Worm (Caenorhabditis elegans) whole organism, L4 larva: ENCODE data around the gene dlc-5.
A peak's percentile ranks its signal among the peaks of the same experiment; 100 is the strongest.

Experiments used
- F26F4.8 ChIP-seq: fragments of 200-800 bp; sonication (Bioruptor generic); conservative IDR thresholded peaks from 2 replicates; pipeline ENCODE4 v1.3.6; 2022; ENCODE audit warnings: missing genetic modification characterization, missing compliant biosample characterization
- F37D6.2 ChIP-seq: sonication (generic microtip); optimal IDR thresholded peaks from 2 replicates; lab custom pipeline; 2016; ENCODE audit warnings: mild to moderate bottlenecking, missing genetic modification characterization, missing compliant biosample characterization
- F44E2.7 ChIP-seq: fragments of 200-800 bp; sonication (Bioruptor generic); IDR thresholded peaks from 2 replicates; pipeline ENCODE4 v2.1.2; 2022; ENCODE audit warnings: missing genetic modification characterization, missing compliant biosample characterization
- R02D3.7 ChIP-seq: fragments of 150-350 bp; sonication (generic microtip); optimal IDR thresholded peaks from 3 replicates; lab custom pipeline; 2014; ENCODE audit warnings: missing biosample characterization, missing genetic modification characterization
- T20F7.1 ChIP-seq: fragments of 200-800 bp; sonication (Bioruptor generic); optimal IDR thresholded peaks from 2 replicates; lab custom pipeline; 2018; ENCODE audit warnings: mild to moderate bottlenecking, missing genetic modification characterization, missing compliant biosample characterization
- Y48G9A.11 ChIP-seq: fragments of 200-800 bp; sonication (Bioruptor generic); IDR thresholded peaks from 2 replicates; pipeline ENCODE4 v1.3.6; 2022; ENCODE audit warnings: missing genetic modification reagents, missing genetic modification characterization, missing compliant biosample characterization
- Y5F2A.4 ChIP-seq: fragments of 200-800 bp; sonication (Bioruptor generic); optimal IDR thresholded peaks from 2 replicates; lab custom pipeline; 2018; ENCODE audit warnings: mild to moderate bottlenecking, missing genetic modification characterization, missing compliant biosample characterization
- Y75B8A.6 ChIP-seq: fragments of 200-800 bp; sonication (Bioruptor generic); IDR thresholded peaks from 2 replicates; pipeline ENCODE4 v1.3.6; 2022; ENCODE audit warnings: missing genetic modification reagents, missing genetic modification characterization, missing compliant biosample characterization
- ZK337.2 ChIP-seq: fragments of 200-800 bp; sonication (Bioruptor generic); IDR thresholded peaks from 2 replicates; pipeline ENCODE4 v1.3.6; 2022; ENCODE audit warnings: missing genetic modification reagents, missing genetic modification characterization, missing compliant biosample characterization
- aha-1 ChIP-seq: fragments of 150-350 bp; peaks from one replicate; lab custom pipeline; 2014; ENCODE audit warnings: missing biosample characterization, missing genetic modification characterization
- arid-1 ChIP-seq: fragments of 200-800 bp; sonication (Bioruptor generic); conservative IDR thresholded peaks from 2 replicates; pipeline ENCODE4 v1.3.6; 2022; ENCODE audit warnings: missing genetic modification reagents, missing genetic modification characterization, missing compliant biosample characterization
- attf-4 ChIP-seq: sonication (generic microtip); optimal IDR thresholded peaks from 3 replicates; lab custom pipeline; 2017; ENCODE audit warnings: missing biosample characterization, missing genetic modification characterization
- ceh-28 ChIP-seq: fragments of 150-350 bp; optimal IDR thresholded peaks from 2 replicates; lab custom pipeline; 2014; ENCODE audit warnings: missing biosample characterization, missing genetic modification reagents, missing genetic modification characterization
- ceh-32 ChIP-seq: sonication (generic microtip); optimal IDR thresholded peaks from 2 replicates; lab custom pipeline; 2016; ENCODE audit warnings: mild to moderate bottlenecking, missing genetic modification characterization, missing compliant biosample characterization; ENCODE audit not compliant: poor library complexity
- ceh-44 ChIP-seq: fragments of 200-800 bp; sonication (Bioruptor generic); IDR thresholded peaks from 2 replicates; pipeline ENCODE4 v1.3.6; 2022; ENCODE audit warnings: missing genetic modification reagents, missing genetic modification characterization, missing compliant biosample characterization
- ceh-62 ChIP-seq: sonication (generic microtip); optimal IDR thresholded peaks from 2 replicates; lab custom pipeline; 2017; ENCODE audit warnings: missing biosample characterization, missing genetic modification characterization
- cey-2 ChIP-seq: sonication (generic microtip); optimal IDR thresholded peaks from 3 replicates; lab custom pipeline; 2017; ENCODE audit warnings: missing genetic modification characterization, mild to moderate bottlenecking, missing compliant biosample characterization, antibody characterized with exemption, borderline replicate concordance; ENCODE audit not compliant: insufficient read depth
- daf-12 ChIP-seq: fragments of 150-350 bp; optimal IDR thresholded peaks from 2 replicates; lab custom pipeline; 2014; ENCODE audit warnings: missing biosample characterization, missing genetic modification reagents, missing genetic modification characterization
- daf-16 ChIP-seq, 3 experiments: sonication (generic microtip); optimal IDR thresholded peaks; 2 replicates each; lab custom pipeline; 2016 to 2017; ENCODE audit warnings: missing genetic modification characterization in 3 of 3, missing genetic modification reagents in 3 of 3, mild to moderate bottlenecking in 2 of 3, missing compliant biosample characterization in 2 of 3, missing biosample characterization in 1 of 3, moderate library complexity in 1 of 3
- daf-8 ChIP-seq: fragments of 200-800 bp; sonication (Bioruptor generic); IDR thresholded peaks from 2 replicates; pipeline ENCODE4 v1.3.6; 2022; ENCODE audit warnings: missing genetic modification characterization, missing compliant biosample characterization
- dmd-9 ChIP-seq: fragments of 200-800 bp; sonication (Bioruptor generic); IDR thresholded peaks from 2 replicates; pipeline ENCODE4 v1.3.6; 2022; ENCODE audit warnings: missing genetic modification reagents, missing genetic modification characterization, missing compliant biosample characterization
- dpl-1 ChIP-seq: fragments of 150-350 bp; optimal IDR thresholded peaks from 2 replicates; lab custom pipeline; 2014; ENCODE audit warnings: missing biosample characterization, missing genetic modification reagents, missing genetic modification characterization
- dve-1 ChIP-seq: sonication (generic microtip); optimal IDR thresholded peaks from 2 replicates; lab custom pipeline; 2017; ENCODE audit warnings: antibody characterized with exemption, mild to moderate bottlenecking, missing genetic modification characterization, missing compliant biosample characterization; ENCODE audit not compliant: insufficient read depth
- egl-27 ChIP-seq: sonication (generic microtip); optimal IDR thresholded peaks from 3 replicates; lab custom pipeline; 2017; ENCODE audit warnings: missing biosample characterization, missing genetic modification reagents, missing genetic modification characterization
- fkh-10 ChIP-seq: fragments of 150-350 bp; optimal IDR thresholded peaks from 2 replicates; lab custom pipeline; 2014; ENCODE audit warnings: missing biosample characterization, missing genetic modification reagents, missing genetic modification characterization
- hmg-1.1 ChIP-seq: fragments of 200-800 bp; sonication (Bioruptor generic); IDR thresholded peaks from 2 replicates; pipeline ENCODE4 v1.3.6; 2022; ENCODE audit warnings: missing genetic modification reagents, missing genetic modification characterization, missing compliant biosample characterization
- lim-7 ChIP-seq: fragments of 200-800 bp; sonication (Bioruptor generic); IDR thresholded peaks from 2 replicates; pipeline ENCODE4 v1.3.6; 2022; ENCODE audit warnings: missing genetic modification characterization, missing compliant biosample characterization
- lin-1 ChIP-seq: fragments of 200-800 bp; sonication (Bioruptor generic); IDR thresholded peaks from 2 replicates; pipeline ENCODE4 v1.3.6; 2022; ENCODE audit warnings: missing genetic modification reagents, missing genetic modification characterization, missing compliant biosample characterization
- lin-38 ChIP-seq: fragments of 200-800 bp; sonication (Bioruptor generic); IDR thresholded peaks from 2 replicates; pipeline ENCODE4 v1.3.6; 2022; ENCODE audit warnings: missing genetic modification reagents, missing genetic modification characterization, missing compliant biosample characterization
- lin-39 ChIP-seq: fragments of 150-350 bp; optimal IDR thresholded peaks from 2 replicates; lab custom pipeline; 2014; ENCODE audit warnings: missing biosample characterization, missing genetic modification reagents, missing genetic modification characterization
- madf-5 ChIP-seq, 2 experiments: fragments of 200-800 bp; sonication (Bioruptor generic); IDR thresholded peaks; 2 replicates each; pipeline ENCODE4 v1.3.6; 2022; ENCODE audit warnings: missing compliant biosample characterization in 2 of 2, missing genetic modification characterization in 2 of 2
- mdl-1 ChIP-seq, 2 experiments: fragments of 150-350 bp in 1 of 2; sonication (generic microtip) in 1 of 2; optimal IDR thresholded peaks; 2 replicates each; lab custom pipeline; 2014 to 2017; ENCODE audit warnings: missing biosample characterization in 2 of 2, missing genetic modification characterization in 2 of 2
- mdt-29 ChIP-seq: fragments of 200-800 bp; sonication (Bioruptor generic); IDR thresholded peaks from 2 replicates; pipeline ENCODE4 v1.3.6; 2022; ENCODE audit warnings: missing genetic modification reagents, missing genetic modification characterization, missing compliant biosample characterization
- nhr-10 ChIP-seq: fragments of 150-350 bp; optimal IDR thresholded peaks from 2 replicates; lab custom pipeline; 2014; ENCODE audit warnings: missing biosample characterization, missing genetic modification characterization
- nhr-111 ChIP-seq: fragments of 200-800 bp; sonication (Bioruptor generic); optimal IDR thresholded peaks from 2 replicates; lab custom pipeline; 2018; ENCODE audit warnings: mild to moderate bottlenecking, missing genetic modification characterization, missing compliant biosample characterization
- nhr-42 ChIP-seq: fragments of 200-800 bp; sonication (Bioruptor generic); IDR thresholded peaks from 2 replicates; pipeline ENCODE4 v1.3.6; 2022; ENCODE audit warnings: missing genetic modification characterization, missing compliant biosample characterization
- nhr-48 ChIP-seq: sonication (generic microtip); optimal IDR thresholded peaks from 2 replicates; lab custom pipeline; 2016; ENCODE audit warnings: mild to moderate bottlenecking, missing genetic modification characterization, missing compliant biosample characterization
- pha-4 ChIP-seq, 2 experiments: fragments of 150-350 bp in 1 of 2; fragments of 200-800 bp in 1 of 2; sonication (Bioruptor generic) in 1 of 2; IDR thresholded peaks in 1 of 2; optimal IDR thresholded peaks in 1 of 2; 2 replicates each; pipeline versions ENCODE4 v1.3.6 to Lab custom; 2014 to 2022; ENCODE audit warnings: missing genetic modification characterization in 2 of 2, missing genetic modification reagents in 2 of 2, missing biosample characterization in 1 of 2, missing compliant biosample characterization in 1 of 2
- php-3 ChIP-seq: fragments of 200-800 bp; sonication (Bioruptor generic); IDR thresholded peaks from 2 replicates; pipeline ENCODE4 v1.3.6; 2022; ENCODE audit warnings: missing genetic modification reagents, missing genetic modification characterization, missing compliant biosample characterization
- rbr-2 ChIP-seq: sonication (generic microtip); optimal IDR thresholded peaks from 2 replicates; lab custom pipeline; 2016; ENCODE audit warnings: missing genotype, missing genetic modification characterization, missing compliant biosample characterization
- saeg-2 ChIP-seq: fragments of 200-800 bp; sonication (Bioruptor generic); IDR thresholded peaks from 2 replicates; pipeline ENCODE4 v1.3.6; 2022; ENCODE audit warnings: missing genetic modification reagents, missing genetic modification characterization, missing compliant biosample characterization
- skn-1 ChIP-seq: fragments of 150-350 bp; optimal IDR thresholded peaks from 2 replicates; lab custom pipeline; 2014; ENCODE audit warnings: missing biosample characterization, missing genetic modification characterization
- snpc-1.2 ChIP-seq: fragments of 200-800 bp; sonication (Bioruptor generic); IDR thresholded peaks from 2 replicates; pipeline ENCODE4 v1.3.6; 2022; ENCODE audit warnings: missing genetic modification reagents, missing genetic modification characterization, missing compliant biosample characterization
- spr-1 ChIP-seq: sonication (generic microtip); optimal IDR thresholded peaks from 2 replicates; lab custom pipeline; 2016; ENCODE audit warnings: mild to moderate bottlenecking, missing genetic modification characterization, missing compliant biosample characterization
- tag-97 ChIP-seq: fragments of 200-800 bp; sonication (Bioruptor generic); IDR thresholded peaks from 2 replicates; pipeline ENCODE4 v1.3.6; 2022; ENCODE audit warnings: missing genetic modification characterization, missing compliant biosample characterization
- unc-39 ChIP-seq: sonication (generic microtip); optimal IDR thresholded peaks from 2 replicates; lab custom pipeline; 2017; ENCODE audit warnings: missing biosample characterization, missing genetic modification characterization
- zip-11 ChIP-seq: fragments of 200-800 bp; sonication (Bioruptor generic); IDR thresholded peaks from 2 replicates; pipeline ENCODE4 v1.3.6; 2022; ENCODE audit warnings: missing genetic modification characterization, missing compliant biosample characterization

The dlc-5 gene

ce11 chrIV:6415149-6415548 is 22.9 kb upstream of the dlc-5 start, which contains the start of gene exos-2:
Gene exos-2 (plus strand): TSS chrIV:6415478.
- TF ChIP-seq T20F7.1 (GFP tag; lab: Kevin White, UChicago) (peak; percentile 98), fkh-10 (GFP tag; lab: Kevin White, UChicago) (peak; percentile 32), dpl-1 (GFP tag; lab: Kevin White, UChicago) (peak; percentile 96), F26F4.8 (no peak), R02D3.7 (tag; lab: Kevin White, UChicago) (peak; percentile 95), daf-12 (tag; lab: Kevin White, UChicago) (no peak), ceh-44 (GFP tag; lab: Robert Waterston, UW) (no peak), mdt-29 (GFP tag; lab: Robert Waterston, UW) (no peak), rbr-2 (no peak), unc-39 (tag; lab: Kevin White, UChicago) (no peak), attf-4 (tag; lab: Kevin White, UChicago) (no peak), cey-2 (tag; lab: Kevin White, UChicago) (no peak), mdl-1 (tag; optimal IDR thresholded peaks at IDR 0.05; lab: Kevin White, UChicago) (no peak), F44E2.7 (GFP tag; lab: Robert Waterston, UW) (no peak), lin-38 (GFP tag; lab: Robert Waterston, UW) (peak; percentile 46), pha-4 (GFP tag; IDR thresholded peaks at IDR 0.05; lab: Robert Waterston, UW) (no peak), pha-4 (tag; optimal IDR thresholded peaks at IDR 0.05; lab: Kevin White, UChicago) (peak; percentile 17), php-3 (GFP tag; lab: Robert Waterston, UW) (no peak), saeg-2 (GFP tag; lab: Robert Waterston, UW) (no peak), nhr-111 (GFP tag; lab: Kevin White, UChicago) (no peak), arid-1 (no peak), egl-27 (tag; lab: Kevin White, UChicago) (no peak), Y75B8A.6 (GFP tag; lab: Robert Waterston, UW) (no peak), F37D6.2 (no peak), dmd-9 (no peak), nhr-42 (GFP tag; lab: Robert Waterston, UW) (no peak), spr-1 (tag; lab: Kevin White, UChicago) (no peak), ZK337.2 (no peak), Y48G9A.11 (GFP tag; lab: Robert Waterston, UW) (peak; percentile 99), ceh-28 (tag; lab: Kevin White, UChicago) (no peak), lim-7 (no peak), ceh-32 (no peak), ceh-62 (tag; lab: Kevin White, UChicago) (no peak), lin-39 (tag; lab: Kevin White, UChicago) (no peak), zip-11 (no peak), dve-1 (tag; lab: Kevin White, UChicago) (no peak), madf-5 (GFP tag; IDR thresholded peaks at IDR 0.05; lab: Robert Waterston, UW) (no peak), hmg-1.1 (GFP tag; lab: Robert Waterston, UW) (0 out of 2 replicates have a peak, but pooled peaks have one; percentile 12), Y5F2A.4 (no peak), snpc-1.2 (GFP tag; lab: Robert Waterston, UW) (no peak), tag-97 (no peak), aha-1 (peak; percentile 35), nhr-48 (no peak), nhr-10 (tag; lab: Kevin White, UChicago) (no peak), daf-16 (GFP tag; optimal IDR thresholded peaks at IDR 0.05; lab: Kevin White, UChicago) (no peak), daf-16 (tag; optimal IDR thresholded peaks at IDR 0.05; lab: Kevin White, UChicago) (no peak), lin-1 (GFP tag; lab: Robert Waterston, UW) (no peak), daf-8 (GFP tag; lab: Robert Waterston, UW) (no peak), skn-1 (tag; lab: Kevin White, UChicago) (no peak)
